Worm (Caenorhabditis elegans): ENCODE data around the gene lntl-1.

DNA sequence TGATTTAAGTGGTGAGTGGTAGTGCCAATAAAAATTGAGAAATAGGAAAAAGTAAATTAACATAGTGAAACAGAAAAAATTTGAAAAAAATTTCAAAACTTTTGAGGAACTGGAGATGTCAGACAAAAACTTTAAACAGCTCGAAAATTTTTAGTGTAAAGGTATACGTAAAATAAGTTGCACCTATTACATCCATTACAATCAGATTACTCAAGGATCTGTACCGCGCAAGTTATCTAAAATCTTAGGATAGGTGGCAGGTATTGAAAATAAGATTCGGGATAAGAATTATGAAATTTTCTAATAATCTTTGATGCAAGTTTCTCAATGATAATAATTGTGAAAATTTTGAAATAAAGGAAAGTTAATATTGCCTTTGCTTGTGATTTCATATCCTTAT, 40.1 kb downstream of the lntl-1 start:
- TF ChIP-seq T23F11.4 (GFP tag; optimal IDR thresholded peaks at IDR 0.05) (no peak), ceh-48 (tag; optimal IDR thresholded peaks at IDR 0.05) (no peak)
